Worm (Caenorhabditis elegans) whole organism, young adult: Measurements from ENCODE around the gene lipl-2.

Experiments
- Y56A3A.18 ChIP-seq: fragments of 200-800 bp; sonication (Bioruptor generic); IDR thresholded peaks from 2 replicates; pipeline ENCODE4 v1.3.6; 2022; ENCODE audit warnings: missing genetic modification reagents, missing genetic modification characterization, missing compliant biosample characterization
- die-1 ChIP-seq: sonication (generic microtip); optimal IDR thresholded peaks from 2 replicates; lab custom pipeline; 2016; ENCODE audit warnings: missing genotype, mild to moderate bottlenecking, missing genetic modification characterization, missing compliant biosample characterization
- dpl-1 ChIP-seq: fragments of 150-350 bp; optimal IDR thresholded peaks from 2 replicates; lab custom pipeline; 2014; ENCODE audit warnings: missing biosample characterization, missing genetic modification reagents, missing genetic modification characterization
- egrh-3 ChIP-seq: fragments of 200-800 bp; sonication (Bioruptor generic); IDR thresholded peaks from 2 replicates; pipeline ENCODE4 v1.3.6; 2022; ENCODE audit warnings: missing genetic modification reagents, missing genetic modification characterization, missing compliant biosample characterization
- lin-26 ChIP-seq: fragments of 200-800 bp; sonication (Bioruptor generic); IDR thresholded peaks from 2 replicates; pipeline ENCODE4 v1.3.6; 2022; ENCODE audit warnings: missing genetic modification reagents, missing genetic modification characterization, missing compliant biosample characterization
- lin-35 ChIP-seq, 3 experiments: fragments of 150-350 bp in 2 of 3; sonication (generic microtip) in 1 of 3; optimal IDR thresholded peaks; 2 replicates each; lab custom pipeline; 2014 to 2018; ENCODE audit warnings: missing biosample characterization in 3 of 3, missing genetic modification characterization in 3 of 3, missing genetic modification reagents in 3 of 3
- somi-1 ChIP-seq: fragments of 200-800 bp; sonication (Bioruptor generic); optimal IDR thresholded peaks from 2 replicates; lab custom pipeline; 2018; ENCODE audit warnings: mild to moderate bottlenecking, missing genetic modification characterization, missing compliant biosample characterization
- ztf-6 ChIP-seq: fragments of 200-800 bp; sonication (Bioruptor generic); IDR thresholded peaks from 2 replicates; pipeline ENCODE4 v1.3.6; 2022; ENCODE audit warnings: missing genetic modification reagents, missing genetic modification characterization, missing compliant biosample characterization

ce11 chrV:9812216-9812615 is 20.8 kb downstream of the lipl-2 start:
- no peak for TF ChIP-seq ztf-6 (GFP tag; lab: Robert Waterston, UW)
- no peak for TF ChIP-seq lin-35 (GFP tag; optimal IDR thresholded peaks at IDR 0.05; lab: Kevin White, UChicago)
- TF ChIP-seq lin-26: no peak
- TF ChIP-seq dpl-1 (GFP tag; lab: Kevin White, UChicago): no peak
- no peak for TF ChIP-seq egrh-3 (GFP tag; lab: Robert Waterston, UW)
- TF ChIP-seq Y56A3A.18: no peak
- TF ChIP-seq somi-1: no peak
- TF ChIP-seq die-1 (tag; lab: Kevin White, UChicago): no peak
